Fruit fly (Drosophila melanogaster): ENCODE results near the gene Dhfr.
A peak's percentile ranks its signal among the peaks of the same experiment; 100 is the strongest.

DNA sequence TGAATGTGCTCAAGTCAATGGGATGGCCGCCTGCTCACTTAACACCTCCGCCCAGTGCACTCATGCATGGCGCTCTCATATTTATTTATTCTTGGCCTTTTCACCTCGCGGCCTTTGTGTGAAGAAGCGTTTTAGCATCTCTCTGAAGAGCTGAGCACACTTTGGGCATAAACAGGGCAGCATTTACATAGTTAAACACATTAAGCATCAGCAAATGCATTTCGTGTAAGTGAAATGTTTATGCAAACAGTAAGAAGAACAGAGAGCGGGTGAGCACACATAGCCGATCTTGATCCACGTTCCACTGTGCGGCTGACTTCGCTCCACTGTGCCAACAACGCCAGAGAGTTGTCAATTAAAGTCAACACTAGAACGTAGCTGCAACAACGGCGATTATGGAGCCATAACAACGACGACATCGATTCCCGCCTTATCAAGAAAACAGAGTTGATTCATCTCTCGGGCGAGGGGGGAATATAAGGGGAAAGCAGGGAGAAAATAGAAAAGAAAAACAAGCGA, 43.7 kb downstream of the Dhfr start:
- TF ChIP-seq CG3281 (GFP tag; optimal IDR thresholded peaks at IDR 0.05) (no peak), CG8765 (GFP tag; IDR thresholded peaks at IDR 0.05) (no peak), pb (GFP tag; optimal IDR thresholded peaks at IDR 0.05) (no peak), ato (GFP tag; IDR thresholded peaks at IDR 0.05; ENCODE audit: partially characterized antibody) (no peak), chif (GFP tag; optimal IDR thresholded peaks at IDR 0.05) (peak; percentile 60 to 65), tap (tag; optimal IDR thresholded peaks at IDR 0.05) (peak; percentile 56), Stat92E (GFP tag; optimal IDR thresholded peaks at IDR 0.05) (peak in 1 of 3 experiments; percentile 27), CG11093 (GFP tag; IDR thresholded peaks at IDR 0.05) (0 out of 3 replicates have a peak, but pooled peaks have one; percentile 31), en (GFP tag; optimal IDR thresholded peaks at IDR 0.05) (peak; percentile 22), sqz (GFP tag; optimal IDR thresholded peaks at IDR 0.05) (peak; percentile 36), slp2 (GFP tag; optimal IDR thresholded peaks at IDR 0.05) (peak; percentile 24), Sox102F (GFP tag; optimal IDR thresholded peaks at IDR 0.05) (peak; percentile 5), gfzf (GFP tag; optimal IDR thresholded peaks at IDR 0.05) (no peak), bsh (GFP tag; optimal IDR thresholded peaks at IDR 0.05) (peak; percentile 46 to 81)
